Fruit fly (Drosophila melanogaster) whole organism, embryonic: ENCODE results near the gene Cpr65Az.
A peak's percentile ranks its signal among the peaks of the same experiment; 100 is the strongest.

Source experiments
- CG13123 ChIP-seq: fragments of 200-800 bp; sonication (Bioruptor generic); optimal IDR thresholded peaks from 2 replicates; lab custom pipeline; 2016; ENCODE audit warnings: missing biosample characterization, missing genetic modification characterization
- CG13894 ChIP-seq: fragments of 200-800 bp; sonication (Bioruptor generic); optimal IDR thresholded peaks from 3 replicates; lab custom pipeline; 2018; ENCODE audit warnings: missing biosample characterization, mild to moderate bottlenecking, missing genetic modification characterization, moderate library complexity
- CG14965 ChIP-seq: fragments of 200-800 bp; sonication (Bioruptor generic); optimal IDR thresholded peaks from 2 replicates; lab custom pipeline; 2016; ENCODE audit warnings: missing biosample characterization, missing genetic modification characterization, borderline replicate concordance
- CG15601 ChIP-seq: fragments of 200-800 bp; sonication (Bioruptor generic); optimal IDR thresholded peaks from 3 replicates; lab custom pipeline; 2019; ENCODE audit warnings: missing biosample characterization, mild to moderate bottlenecking, missing genetic modification characterization, moderate library complexity
- CG1647 ChIP-seq: fragments of 200-800 bp; sonication (Bioruptor generic); optimal IDR thresholded peaks from 3 replicates; lab custom pipeline; 2016; ENCODE audit warnings: missing biosample characterization, missing genetic modification characterization
- CG17912 ChIP-seq: fragments of 200-800 bp; sonication (Bioruptor generic); optimal IDR thresholded peaks from 2 replicates; lab custom pipeline; 2018; ENCODE audit warnings: missing biosample characterization, mild to moderate bottlenecking, missing genetic modification characterization
- CG18764 ChIP-seq: fragments of 200-800 bp; sonication (Bioruptor generic); optimal IDR thresholded peaks from 3 replicates; lab custom pipeline; 2016; ENCODE audit warnings: missing biosample characterization, missing genetic modification characterization
- CG2120 ChIP-seq: fragments of 200-800 bp; sonication (Bioruptor generic); optimal IDR thresholded peaks from 3 replicates; lab custom pipeline; 2016; ENCODE audit warnings: missing biosample characterization, missing genetic modification characterization
- CG2875 ChIP-seq: fragments of 200-800 bp; sonication (Bioruptor generic); optimal IDR thresholded peaks from 2 replicates; lab custom pipeline; 2017; ENCODE audit warnings: missing biosample characterization, mild to moderate bottlenecking, missing genetic modification characterization, missing genetic modification reagents
- CG31365 ChIP-seq: fragments of 200-800 bp; sonication (Bioruptor generic); optimal IDR thresholded peaks from 2 replicates; lab custom pipeline; 2018; ENCODE audit warnings: missing biosample characterization, mild to moderate bottlenecking, missing genetic modification characterization
- CG34422 ChIP-seq: fragments of 200-800 bp; sonication (Bioruptor generic); IDR thresholded peaks from 3 replicates; pipeline ENCODE4 v1.3.6; 2022; ENCODE audit warnings: missing biosample characterization, missing genetic modification characterization
- CG3726 ChIP-seq: fragments of 200-800 bp; sonication (Bioruptor generic); IDR thresholded peaks from 3 replicates; pipeline ENCODE4, ENCODE4 v1.3.6; 2022; ENCODE audit warnings: missing biosample characterization, missing genetic modification characterization
- CG4404 ChIP-seq: fragments of 200-800 bp; sonication (Bioruptor generic); IDR thresholded peaks from 2 replicates; pipeline ENCODE4 v1.3.6; 2022; ENCODE audit warnings: missing biosample characterization, missing genetic modification characterization
- CG4707 ChIP-seq: fragments of 200-800 bp; sonication (Bioruptor generic); optimal IDR thresholded peaks from 2 replicates; lab custom pipeline; 2018; ENCODE audit warnings: missing biosample characterization, mild to moderate bottlenecking, missing genetic modification characterization, moderate library complexity
- CG6175 ChIP-seq: fragments of 200-800 bp; sonication (Bioruptor generic); IDR thresholded peaks from 3 replicates; pipeline ENCODE4 v1.3.6; 2022; ENCODE audit warnings: missing biosample characterization, missing genetic modification characterization
- CG8089 ChIP-seq: fragments of 200-800 bp; sonication (Bioruptor generic); optimal IDR thresholded peaks from 3 replicates; lab custom pipeline; 2016; ENCODE audit warnings: missing biosample characterization, missing genetic modification characterization
- CG8944 ChIP-seq: fragments of 200-800 bp; sonication (Bioruptor generic); optimal IDR thresholded peaks from 3 replicates; lab custom pipeline; 2016; ENCODE audit warnings: missing biosample characterization, missing genetic modification characterization
- CHES-1-like ChIP-seq: fragments of 200-800 bp; sonication (Bioruptor generic); optimal IDR thresholded peaks from 2 replicates; lab custom pipeline; 2016; ENCODE audit warnings: missing biosample characterization, missing genetic modification characterization
- CrebB ChIP-seq: fragments of 200-800 bp; sonication (Bioruptor generic); optimal IDR thresholded peaks from 3 replicates; lab custom pipeline; 2018; ENCODE audit warnings: missing biosample characterization, mild to moderate bottlenecking, missing genetic modification characterization
- D ChIP-seq, 2 experiments: fragments of 200-800 bp in 1 of 2; fragments of >200 bp in 1 of 2; sonication (Bioruptor generic) in 1 of 2; optimal IDR thresholded peaks; 2 replicates in 1 of 2; 3 replicates in 1 of 2; lab custom pipeline; 2017; ENCODE audit warnings: mild to moderate bottlenecking in 1 of 2, missing biosample characterization in 1 of 2, missing genetic modification characterization in 1 of 2, missing genetic modification reagents in 1 of 2
- Dfd ChIP-seq, 2 experiments: fragments of >200 bp; optimal IDR thresholded peaks; 2 replicates each; lab custom pipeline; 2017; ENCODE audit warnings: missing biosample characterization in 2 of 2, missing genetic modification characterization in 2 of 2
- ERR ChIP-seq: fragments of 200-800 bp; sonication (Bioruptor generic); optimal IDR thresholded peaks from 2 replicates; lab custom pipeline; 2016; ENCODE audit warnings: missing biosample characterization, missing genetic modification characterization
- Gsc ChIP-seq: fragments of 200-800 bp; sonication (Bioruptor generic); IDR thresholded peaks from 2 replicates; pipeline ENCODE4 v1.3.6; 2022; ENCODE audit warnings: missing biosample characterization, missing genetic modification characterization
- HLH4C ChIP-seq: fragments of 200-800 bp; sonication (Bioruptor generic); IDR thresholded peaks from 3 replicates; pipeline ENCODE4 v1.3.6; 2022; ENCODE audit warnings: missing biosample characterization, missing genetic modification characterization; ENCODE audit not compliant: partially characterized antibody
- HLH54F ChIP-seq: fragments of 200-800 bp; sonication (Bioruptor generic); optimal IDR thresholded peaks from 3 replicates; lab custom pipeline; 2016; ENCODE audit warnings: missing biosample characterization, missing genetic modification characterization
- Kr ChIP-seq: fragments of 200-800 bp; sonication (Bioruptor generic); optimal IDR thresholded peaks from 2 replicates; lab custom pipeline; 2017; ENCODE audit warnings: missing biosample characterization, mild to moderate bottlenecking, missing genetic modification characterization
- Nf-YA ChIP-seq: fragments of 200-800 bp; sonication (Bioruptor generic); IDR thresholded peaks from 2 replicates; pipeline ENCODE4 v1.3.6; 2022; ENCODE audit warnings: missing biosample characterization, missing genetic modification characterization
- Opbp ChIP-seq: fragments of 200-800 bp; sonication (Bioruptor generic); IDR thresholded peaks from 3 replicates; pipeline ENCODE4 v1.3.6; 2022; ENCODE audit warnings: missing biosample characterization, missing genetic modification characterization; ENCODE audit not compliant: partially characterized antibody
- Poxn ChIP-seq: fragments of 200-800 bp; sonication (Bioruptor generic); IDR thresholded peaks from 2 replicates; pipeline ENCODE4 v1.3.6; 2022; ENCODE audit warnings: missing biosample characterization, missing genetic modification characterization
- Usf ChIP-seq: fragments of 200-800 bp; sonication (Bioruptor generic); optimal IDR thresholded peaks from 2 replicates; lab custom pipeline; 2017; ENCODE audit warnings: missing genotype, missing biosample characterization, missing genetic modification characterization
- bbx ChIP-seq: fragments of 200-800 bp; sonication (Bioruptor generic); IDR thresholded peaks from 2 replicates; pipeline ENCODE4 v1.3.6; 2022; ENCODE audit warnings: missing biosample characterization, missing genetic modification characterization; ENCODE audit not compliant: partially characterized antibody
- bigmax ChIP-seq: fragments of 200-800 bp; sonication (Bioruptor generic); optimal IDR thresholded peaks from 2 replicates; lab custom pipeline; 2018; ENCODE audit warnings: missing biosample characterization, mild to moderate bottlenecking, missing genetic modification characterization
- cg ChIP-seq: fragments of 200-800 bp; sonication (Bioruptor generic); optimal IDR thresholded peaks from 3 replicates; lab custom pipeline; 2019; ENCODE audit warnings: missing biosample characterization, mild to moderate bottlenecking, missing genetic modification characterization, moderate library complexity
- ci ChIP-seq: fragments of 200-800 bp; sonication (Bioruptor generic); IDR thresholded peaks from 3 replicates; pipeline ENCODE4 v1.3.6; 2022; ENCODE audit warnings: missing biosample characterization, missing genetic modification characterization
- ems ChIP-seq: fragments of 200-800 bp; sonication (Bioruptor generic); optimal IDR thresholded peaks from 3 replicates; lab custom pipeline; 2016; ENCODE audit warnings: missing biosample characterization, missing genetic modification characterization
- ftz-f1 ChIP-seq: fragments of 200-800 bp; sonication (Bioruptor generic); optimal IDR thresholded peaks from 2 replicates; lab custom pipeline; 2016; ENCODE audit warnings: missing biosample characterization, missing genetic modification characterization
- gcm ChIP-seq: fragments of 200-800 bp; sonication (Bioruptor generic); optimal IDR thresholded peaks from 2 replicates; lab custom pipeline; 2019; ENCODE audit warnings: missing biosample characterization, mild to moderate bottlenecking, missing genetic modification characterization, moderate library complexity
- ham ChIP-seq: fragments of 200-800 bp; sonication (Bioruptor generic); IDR thresholded peaks from 2 replicates; pipeline ENCODE4 v1.3.6; 2022; ENCODE audit warnings: missing biosample characterization, missing genetic modification characterization
- insv ChIP-seq, 2 experiments: fragments of 200-800 bp; sonication (Bioruptor generic); optimal IDR thresholded peaks; 3 replicates each; lab custom pipeline; 2016 to 2018; ENCODE audit warnings: missing biosample characterization in 2 of 2, missing genetic modification characterization in 2 of 2
- lilli ChIP-seq: fragments of 200-800 bp; sonication (Bioruptor generic); optimal IDR thresholded peaks from 3 replicates; lab custom pipeline; 2016; ENCODE audit warnings: missing biosample characterization, missing genetic modification characterization
- luna ChIP-seq: fragments of 200-800 bp; sonication (Bioruptor generic); optimal IDR thresholded peaks from 2 replicates; lab custom pipeline; 2016; ENCODE audit warnings: missing biosample characterization, missing genetic modification characterization
- p53 ChIP-seq: fragments of 200-800 bp; sonication (Bioruptor generic); optimal IDR thresholded peaks from 2 replicates; lab custom pipeline; 2016; ENCODE audit warnings: missing biosample characterization, missing genetic modification characterization
- pb ChIP-seq: fragments of 200-800 bp; sonication (Bioruptor generic); optimal IDR thresholded peaks from 3 replicates; lab custom pipeline; 2016; ENCODE audit warnings: missing biosample characterization, missing genetic modification characterization
- pfk ChIP-seq: fragments of 200-800 bp; sonication (Bioruptor generic); optimal IDR thresholded peaks from 2 replicates; lab custom pipeline; 2018; ENCODE audit warnings: missing biosample characterization, mild to moderate bottlenecking, missing genetic modification characterization, moderate library complexity
- pnt ChIP-seq: fragments of 200-800 bp; sonication (Bioruptor generic); optimal IDR thresholded peaks from 3 replicates; lab custom pipeline; 2016; ENCODE audit warnings: missing biosample characterization, missing genetic modification characterization
- pum ChIP-seq: fragments of 200-800 bp; sonication (Bioruptor generic); optimal IDR thresholded peaks from 2 replicates; lab custom pipeline; 2016; ENCODE audit warnings: missing biosample characterization, missing genetic modification characterization
- ranshi ChIP-seq: fragments of 200-800 bp; sonication (Bioruptor generic); IDR thresholded peaks from 2 replicates; pipeline ENCODE4 v1.3.6; 2022; ENCODE audit warnings: missing biosample characterization, missing genetic modification characterization
- repo ChIP-seq: fragments of 200-800 bp; sonication (Bioruptor generic); optimal IDR thresholded peaks from 2 replicates; lab custom pipeline; 2016; ENCODE audit warnings: missing biosample characterization, missing genetic modification characterization
- sim ChIP-seq: fragments of 200-800 bp; sonication (Bioruptor generic); IDR thresholded peaks from 2 replicates; pipeline ENCODE4 v1.3.6; 2022; ENCODE audit warnings: missing biosample characterization, missing genetic modification characterization
- tll ChIP-seq, 2 experiments: fragments of 200-800 bp in 1 of 2; fragments of >200 bp in 1 of 2; sonication (Bioruptor generic) in 1 of 2; optimal IDR thresholded peaks; 2 replicates each; lab custom pipeline; 2017 to 2019; ENCODE audit warnings: missing biosample characterization in 2 of 2, missing genetic modification characterization in 2 of 2, mild to moderate bottlenecking in 1 of 2, moderate library complexity in 1 of 2
- trh ChIP-seq: fragments of 200-800 bp; sonication (Bioruptor generic); optimal IDR thresholded peaks from 2 replicates; lab custom pipeline; 2016; ENCODE audit warnings: missing biosample characterization, missing genetic modification characterization

The Cpr65Az gene

dm6 chr3L:6181776-6182175 is 21.2 kb downstream of the Cpr65Az start, which contains the start of gene CG10274 (continued):
- TF ChIP-seq CG2120 (peak; percentile 91), CG31365 (tag; lab: Kevin White, UChicago) (no peak), Poxn (GFP tag; lab: Robert Waterston, UW) (no peak), CG4404 (GFP tag; lab: Robert Waterston, UW) (peak; percentile 71), tll (GFP tag; optimal IDR thresholded peaks at IDR 0.05; lab: Kevin White, UChicago) (peak in 1 of 2 experiments; percentile 44), insv (GFP tag; optimal IDR thresholded peaks at IDR 0.05; lab: Kevin White, UChicago) (peak in 1 of 2 experiments; percentile 31), Nf-YA (GFP tag; lab: Robert Waterston, UW) (no peak), CG13123 (GFP tag; lab: Kevin White, UChicago) (peak; percentile 36), Opbp (no peak), p53 (GFP tag; lab: Kevin White, UChicago) (no peak), pum (GFP tag; lab: Kevin White, UChicago) (peak; percentile 63), CG2875 (GFP tag; lab: Kevin White, UChicago) (no peak), CG4707 (no peak), CG1647 (peak; percentile 67), bigmax (no peak), cg (GFP tag; lab: Kevin White, UChicago) (no peak), CG18764 (GFP tag; lab: Kevin White, UChicago) (peak; percentile 72), bbx (no peak), lilli (GFP tag; lab: Kevin White, UChicago) (peak; percentile 85), CG6175 (GFP tag; lab: Robert Waterston, UW) (no peak), Kr (GFP tag; lab: Kevin White, UChicago) (no peak), ranshi (GFP tag; lab: Robert Waterston, UW) (peak; percentile 61; the same call in 1 of the 2 replicates), HLH4C (GFP tag; lab: Robert Waterston, UW) (no peak), CG34422 (peak; percentile 77; the same call in 2 of the 3 replicates), Usf (GFP tag; lab: Kevin White, UChicago) (peak; percentile 47), sim (GFP tag; lab: Robert Waterston, UW) (no peak), pfk (GFP tag; lab: Kevin White, UChicago) (no peak), CHES-1-like (GFP tag; lab: Kevin White, UChicago) (peak; percentile 79), trh (GFP tag; lab: Kevin White, UChicago) (peak; percentile 36), pb (GFP tag; lab: Kevin White, UChicago) (no peak), Dfd (GFP tag; optimal IDR thresholded peaks at IDR 0.05; lab: Kevin White, UChicago) (no peak), CG14965 (GFP tag; lab: Kevin White, UChicago) (no peak), CG8089 (GFP tag; lab: Kevin White, UChicago) (peak; percentile 36), gcm (GFP tag; lab: Kevin White, UChicago) (no peak), CG8944 (GFP tag; lab: Kevin White, UChicago) (peak; percentile 63), CG15601 (tag; lab: Kevin White, UChicago) (no peak), Gsc (GFP tag; lab: Robert Waterston, UW) (no peak), CG17912 (no peak), ci (GFP tag; lab: Robert Waterston, UW) (peak; percentile 35; the same call in 1 of the 3 replicates), CrebB (tag; lab: Kevin White, UChicago) (peak; percentile 38), CG13894 (tag; lab: Kevin White, UChicago) (no peak), HLH54F (GFP tag; lab: Kevin White, UChicago) (peak; percentile 79), ftz-f1 (GFP tag; lab: Kevin White, UChicago) (no peak), ems (peak; percentile 64), D (optimal IDR thresholded peaks at IDR 0.05; lab: Kevin White, UChicago) (no peak), D (GFP tag; optimal IDR thresholded peaks at IDR 0.05; lab: Kevin White, UChicago) (peak; percentile 29), ham (GFP tag; lab: Robert Waterston, UW) (no peak), pnt (peak; percentile 54), CG3726 (GFP tag; lab: Robert Waterston, UW) (no peak), ERR (no peak), luna (peak; percentile 65), repo (GFP tag; lab: Kevin White, UChicago) (peak; percentile 40)
